Fruit fly (Drosophila melanogaster) Kc167 (cell line): ENCODE measurements around the gene CG17221.

Experiments used
- Myc ChIP-seq: fragments of >200 bp; optimal IDR thresholded peaks from 2 replicates; lab custom pipeline; 2017; ENCODE audit warnings: missing external identifiers
- Sin3A ChIP-seq: fragments of >200 bp; optimal IDR thresholded peaks from 2 replicates; lab custom pipeline; 2018; ENCODE audit warnings: missing external identifiers
- h ChIP-seq: fragments of >200 bp; optimal IDR thresholded peaks from 3 replicates; lab custom pipeline; 2018; ENCODE audit warnings: missing external identifiers
- insv ChIP-seq: fragments of >200 bp; optimal IDR thresholded peaks from 3 replicates; lab custom pipeline; 2018; ENCODE audit warnings: missing external identifiers
- psq ChIP-seq: fragments of >200 bp; optimal IDR thresholded peaks from 2 replicates; lab custom pipeline; 2017; ENCODE audit warnings: missing external identifiers
- ttk ChIP-seq: sonication (Bioruptor generic); optimal IDR thresholded peaks from 2 replicates; lab custom pipeline; 2017; ENCODE audit warnings: missing external identifiers

CG17221 gene

dm6 chr2L:3043647-3044046, 3.9 kb downstream of the CG17221 start, which contains the start of gene FASN2:
Gene FASN2 (plus strand): TSS chr2L:3043947.
- TF ChIP-seq insv (lab: Kevin White, UChicago) = no peak
- TF ChIP-seq ttk (lab: Kevin White, UChicago) = no peak
- no peak for TF ChIP-seq Myc (lab: Kevin White, UChicago)
- no peak for TF ChIP-seq psq (lab: Kevin White, UChicago)
- TF ChIP-seq h (lab: Kevin White, UChicago) = no peak

- no peak for TF ChIP-seq insv (lab: Kevin White, UChicago)
- TF ChIP-seq Sin3A (lab: Kevin White, UChicago) = no peak
- TF ChIP-seq ttk (lab: Kevin White, UChicago) = no peak
- TF ChIP-seq h (lab: Kevin White, UChicago) = no peak
- no peak for TF ChIP-seq psq (lab: Kevin White, UChicago)
- TF ChIP-seq Myc (lab: Kevin White, UChicago) = no peak
Measured at dm6 chr2L:3044660-3045504, 5.1 kb downstream of the CG17221 start.

DNA sequence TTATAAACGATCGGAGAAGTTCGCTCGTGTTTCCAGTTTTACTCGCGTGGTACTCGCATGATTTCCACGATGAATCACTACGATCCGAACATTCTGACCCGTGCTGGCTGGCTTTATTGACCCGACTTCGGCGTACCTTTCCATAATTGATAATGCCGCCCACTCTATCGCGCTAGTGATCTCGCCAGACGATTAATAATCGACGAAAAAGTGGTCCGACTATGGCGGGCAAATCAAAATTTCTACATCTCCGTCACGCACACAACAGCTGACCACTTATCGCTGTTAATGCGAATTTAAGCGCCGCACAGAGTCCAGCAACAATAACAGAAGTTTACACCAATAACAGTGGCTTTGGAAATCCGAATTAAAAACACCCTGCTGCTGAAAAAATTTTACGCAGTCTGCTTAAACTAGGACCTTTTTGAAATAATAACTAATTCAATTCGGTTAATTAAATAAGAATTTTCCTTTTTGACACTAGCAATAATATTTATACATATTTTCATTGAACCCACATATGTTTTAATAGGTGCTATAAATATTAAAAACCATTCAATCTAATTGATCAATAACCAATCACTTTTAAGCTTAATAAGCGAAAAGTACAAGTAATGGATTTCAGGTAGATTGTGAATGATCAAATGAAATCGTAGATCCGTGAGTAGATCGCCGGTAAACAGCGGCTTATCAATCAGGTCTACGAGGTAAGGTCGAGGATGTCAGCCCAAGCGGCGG, 16.1 kb downstream of the CG17221 start:
- TF ChIP-seq h (lab: Kevin White, UChicago) = no peak
- no peak for TF ChIP-seq ttk (lab: Kevin White, UChicago)
- TF ChIP-seq Sin3A (lab: Kevin White, UChicago) = no peak
- no peak for TF ChIP-seq insv (lab: Kevin White, UChicago)
- TF ChIP-seq Myc (lab: Kevin White, UChicago) = no peak
- TF ChIP-seq psq (lab: Kevin White, UChicago) = no peak

dm6 chr2L:3056448-3056790, 16.6 kb downstream of the CG17221 start, which contains the start of gene FASN1:
Gene FASN1 (plus strand): TSS chr2L:3056598.
- TF ChIP-seq h (lab: Kevin White, UChicago) = no peak
- no peak for TF ChIP-seq insv (lab: Kevin White, UChicago)
- TF ChIP-seq Myc (lab: Kevin White, UChicago) = no peak
- no peak for TF ChIP-seq Sin3A (lab: Kevin White, UChicago)
- no peak for TF ChIP-seq ttk (lab: Kevin White, UChicago)
- TF ChIP-seq psq (lab: Kevin White, UChicago) = no peak

DNA sequence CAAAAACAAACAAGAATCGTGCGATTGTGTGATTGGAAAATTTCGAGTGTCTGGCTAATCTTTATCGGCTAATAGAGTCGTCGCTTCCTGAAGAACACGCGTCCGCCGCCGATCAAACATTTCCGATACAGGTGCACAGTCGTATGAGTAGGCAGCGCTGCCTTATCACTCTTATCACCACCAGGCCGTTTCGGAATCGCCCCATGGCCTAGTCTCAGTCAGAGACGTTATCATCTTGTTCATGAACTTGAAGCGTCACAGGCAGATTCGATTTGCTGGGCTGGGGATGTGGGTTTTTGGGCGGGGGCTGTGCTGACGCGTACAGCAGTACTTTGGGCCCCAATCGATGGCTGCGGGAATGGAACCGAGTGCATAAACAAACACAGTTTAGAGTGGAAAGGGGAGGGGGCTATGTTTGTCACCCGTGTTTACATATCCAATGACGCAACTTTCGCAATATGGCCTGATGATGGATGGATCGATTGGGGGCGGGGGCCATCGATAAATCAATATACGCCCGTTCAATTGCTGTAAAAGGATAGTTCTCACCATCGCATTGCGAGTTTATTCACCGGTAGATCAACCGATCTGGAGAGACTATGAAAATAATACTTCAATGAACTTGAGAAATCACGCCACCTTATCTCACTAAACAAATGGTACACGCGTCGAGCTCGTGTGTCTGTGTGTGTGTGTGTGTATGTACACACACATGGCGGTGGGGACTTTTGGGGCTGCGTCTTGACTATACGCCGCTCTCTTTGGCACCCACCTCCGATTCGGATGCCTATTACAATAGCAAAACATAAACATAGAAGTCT, 18.4 kb downstream of the CG17221 start:
- TF ChIP-seq insv (lab: Kevin White, UChicago) (no peak), psq (lab: Kevin White, UChicago) (no peak), Myc (lab: Kevin White, UChicago) (no peak), Sin3A (lab: Kevin White, UChicago) (no peak), h (lab: Kevin White, UChicago) (no peak), ttk (lab: Kevin White, UChicago) (no peak)

DNA sequence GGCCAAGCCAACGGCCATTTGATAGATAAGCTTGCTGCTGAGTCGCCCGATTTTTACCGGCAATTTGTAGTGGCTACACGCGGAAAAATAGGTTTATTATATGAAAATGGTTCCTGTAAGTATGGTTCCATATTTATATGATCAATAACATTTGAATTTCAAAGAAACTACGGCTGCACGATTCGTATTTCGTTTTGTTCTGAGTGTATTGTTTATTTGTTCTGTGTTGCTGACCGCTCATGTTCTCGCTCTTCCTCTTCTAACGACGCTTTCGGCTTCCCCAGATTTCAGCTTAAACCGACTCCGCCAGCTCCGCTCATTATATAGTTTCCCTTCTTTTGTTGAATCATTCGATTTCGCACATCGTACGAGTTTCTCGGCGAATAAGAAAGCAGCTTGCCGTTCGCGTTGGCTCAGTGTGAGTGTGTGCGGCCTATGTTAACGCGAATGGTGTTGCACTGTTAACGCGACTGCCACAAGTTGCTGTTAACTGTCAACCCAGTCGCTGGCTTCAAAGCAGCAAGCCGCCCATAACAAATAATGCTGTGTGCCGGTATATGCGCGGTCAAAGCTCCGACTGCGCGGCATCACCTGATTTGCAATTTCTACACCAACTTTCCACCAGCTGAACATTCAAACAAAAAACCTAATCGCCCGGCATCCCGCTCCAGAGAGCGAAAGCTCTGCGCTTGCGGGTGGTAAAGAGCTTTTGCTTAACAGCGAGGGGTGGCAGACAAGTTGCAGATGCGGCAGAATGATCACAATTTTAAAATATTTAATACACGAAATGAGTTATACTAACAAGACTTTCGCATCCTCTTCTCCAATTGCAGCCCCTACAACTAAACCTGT, 19.2 kb downstream of the CG17221 start:
- TF ChIP-seq Myc (lab: Kevin White, UChicago) = no peak
- TF ChIP-seq Sin3A (lab: Kevin White, UChicago) = no peak
- no peak for TF ChIP-seq h (lab: Kevin White, UChicago)
- no peak for TF ChIP-seq insv (lab: Kevin White, UChicago)
- TF ChIP-seq psq (lab: Kevin White, UChicago) = no peak
- no peak for TF ChIP-seq ttk (lab: Kevin White, UChicago)

DNA sequence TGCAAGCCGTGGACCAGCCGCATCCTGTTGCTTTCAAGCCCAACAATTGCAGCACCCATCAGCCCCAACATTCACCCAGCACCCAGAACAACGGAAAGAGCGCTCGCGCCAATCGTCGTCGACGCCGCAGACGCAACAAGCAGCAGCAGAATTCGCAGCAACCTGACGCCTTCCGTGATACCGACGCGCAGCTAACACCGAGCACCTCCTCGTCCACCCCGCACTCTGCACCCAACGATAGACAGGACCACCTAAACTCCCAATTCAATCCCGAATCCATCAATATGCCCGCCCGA, 19.8 kb downstream of the CG17221 start:
- TF ChIP-seq Myc (lab: Kevin White, UChicago) = no peak
- no peak for TF ChIP-seq psq (lab: Kevin White, UChicago)
- TF ChIP-seq ttk (lab: Kevin White, UChicago) = no peak
- TF ChIP-seq h (lab: Kevin White, UChicago) = no peak
- TF ChIP-seq insv (lab: Kevin White, UChicago) = no peak
- TF ChIP-seq Sin3A (lab: Kevin White, UChicago) = no peak

DNA sequence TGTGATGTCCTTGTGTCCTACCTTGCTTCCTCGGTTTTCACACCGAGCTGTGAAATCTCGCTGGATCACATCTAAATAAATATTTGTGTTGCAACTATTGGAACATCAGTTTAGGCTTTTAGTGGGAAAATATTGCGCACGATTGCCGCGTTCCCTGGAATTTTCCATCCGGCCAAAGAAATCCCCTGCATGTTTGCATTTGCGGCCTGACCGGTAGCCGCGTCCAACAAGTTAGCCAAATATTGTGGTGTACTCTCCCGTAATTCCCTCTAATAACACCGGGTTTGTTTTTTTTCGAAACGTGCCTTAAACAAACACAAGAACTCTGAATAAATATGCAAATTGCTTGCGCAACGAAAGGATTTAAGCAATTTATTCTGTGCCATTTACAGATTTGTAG, 39.0 kb downstream of the CG17221 start:
- no peak for TF ChIP-seq Sin3A (lab: Kevin White, UChicago)
- TF ChIP-seq psq (lab: Kevin White, UChicago) = no peak
- no peak for TF ChIP-seq h (lab: Kevin White, UChicago)

DNA sequence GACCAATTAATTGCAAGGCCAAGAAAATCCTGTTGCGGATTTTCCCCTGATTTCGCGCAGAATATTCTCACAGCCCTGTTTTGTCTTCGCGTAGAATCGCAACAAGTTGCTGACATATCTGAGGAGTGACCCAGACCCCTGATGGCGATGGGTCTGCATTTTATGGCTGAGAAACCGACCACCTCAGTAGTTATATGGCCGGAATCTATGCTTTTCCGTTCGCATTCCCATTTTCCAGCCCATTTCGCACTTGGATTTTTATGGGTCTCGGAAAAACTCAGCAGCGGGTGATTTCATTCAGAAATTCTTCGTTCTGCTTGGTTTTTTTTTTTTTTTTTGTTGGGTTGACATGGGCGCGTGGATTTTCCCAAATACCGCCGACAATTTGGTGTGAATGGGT, 43.1 kb downstream of the CG17221 start:
- TF ChIP-seq psq (lab: Kevin White, UChicago) (no peak), Myc (lab: Kevin White, UChicago) (no peak), insv (lab: Kevin White, UChicago) (no peak), ttk (lab: Kevin White, UChicago) (no peak), Sin3A (lab: Kevin White, UChicago) (no peak), h (lab: Kevin White, UChicago) (no peak)

DNA sequence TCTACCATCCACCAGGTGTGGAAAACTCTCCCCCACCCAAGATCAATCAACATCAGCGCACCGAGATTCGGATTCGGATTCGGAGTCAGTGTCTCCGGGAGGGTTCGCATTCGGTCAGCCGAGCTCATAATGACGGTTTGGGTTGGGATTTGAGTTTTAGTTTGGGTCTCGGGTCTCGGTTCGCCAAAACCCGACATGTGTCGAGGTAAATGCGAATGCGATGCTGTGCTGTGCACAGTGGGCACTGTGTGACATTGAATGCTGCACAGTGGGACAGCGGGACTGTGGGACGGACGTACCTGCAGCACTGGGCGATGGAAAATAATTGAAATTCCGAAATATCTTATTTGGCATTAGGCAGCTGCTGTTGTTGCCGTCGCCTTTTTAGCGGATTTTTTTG, 43.7 kb downstream of the CG17221 start:
- TF ChIP-seq Myc (lab: Kevin White, UChicago) (no peak), ttk (lab: Kevin White, UChicago) (no peak), Sin3A (lab: Kevin White, UChicago) (no peak), psq (lab: Kevin White, UChicago) (no peak), insv (lab: Kevin White, UChicago) (no peak), h (lab: Kevin White, UChicago) (no peak)
